Worm (Caenorhabditis elegans): ENCODE data around the gene aldo-2.

- no peak for TF ChIP-seq rnt-1 (tag; optimal IDR thresholded peaks at IDR 0.05)
- no peak for TF ChIP-seq mep-1 (tag; optimal IDR thresholded peaks at IDR 0.05)
- TF ChIP-seq C04F5.9 (tag; optimal IDR thresholded peaks at IDR 0.05) = no peak
- TF ChIP-seq ceh-63 (GFP tag; optimal IDR thresholded peaks at IDR 0.05) = no peak
- TF ChIP-seq unc-98 (GFP tag; IDR thresholded peaks at IDR 0.05) = no peak
- no peak for TF ChIP-seq unc-86 (tag; optimal IDR thresholded peaks at IDR 0.05)
- TF ChIP-seq nhr-47 (tag; optimal IDR thresholded peaks at IDR 0.05) = peak; percentile 12
- no peak for TF ChIP-seq nhr-76 (tag; optimal IDR thresholded peaks at IDR 0.05)
- TF ChIP-seq nhr-84 (tag; optimal IDR thresholded peaks at IDR 0.05) = no peak
- no peak for TF ChIP-seq tbx-2 (tag; optimal IDR thresholded peaks at IDR 0.05)
Measured at ce11 chrIII:5917365-5917958, 41.0 kb upstream of the aldo-2 start.

All from whole organism, L1 larva.